Worm (Caenorhabditis elegans) whole organism, L4 larva: ENCODE results near the gene C33B4.5.

Experiments used
- R02D3.7 ChIP-seq: fragments of 150-350 bp; sonication (generic microtip); optimal IDR thresholded peaks from 3 replicates; lab custom pipeline; 2014; ENCODE audit warnings: missing biosample characterization, missing genetic modification characterization
- Y105C5A.15 ChIP-seq: fragments of 200-800 bp; sonication (Bioruptor generic); IDR thresholded peaks from 2 replicates; pipeline ENCODE4 v1.3.6; 2022; ENCODE audit warnings: missing genetic modification characterization, missing compliant biosample characterization
- Y5F2A.4 ChIP-seq: fragments of 200-800 bp; sonication (Bioruptor generic); optimal IDR thresholded peaks from 2 replicates; lab custom pipeline; 2018; ENCODE audit warnings: mild to moderate bottlenecking, missing genetic modification characterization, missing compliant biosample characterization
- Y75B8A.6 ChIP-seq: fragments of 200-800 bp; sonication (Bioruptor generic); IDR thresholded peaks from 2 replicates; pipeline ENCODE4 v1.3.6; 2022; ENCODE audit warnings: missing genetic modification reagents, missing genetic modification characterization, missing compliant biosample characterization
- ZK546.5 ChIP-seq, 2 experiments: sonication (generic microtip); optimal IDR thresholded peaks; 2 replicates each; lab custom pipeline; 2017; ENCODE audit warnings: missing biosample characterization in 2 of 2, missing genetic modification characterization in 2 of 2
- aha-1 ChIP-seq: fragments of 150-350 bp; peaks from one replicate; lab custom pipeline; 2014; ENCODE audit warnings: missing biosample characterization, missing genetic modification characterization
- aly-2 ChIP-seq: sonication (generic microtip); optimal IDR thresholded peaks from 2 replicates; lab custom pipeline; 2018; ENCODE audit warnings: missing biosample characterization, missing genetic modification characterization
- ama-1 ChIP-seq: fragments of 150-350 bp; optimal IDR thresholded peaks from 2 replicates; lab custom pipeline; 2014; ENCODE audit warnings: inconsistent platforms, mixed read lengths
- attf-4 ChIP-seq: sonication (generic microtip); optimal IDR thresholded peaks from 3 replicates; lab custom pipeline; 2017; ENCODE audit warnings: missing biosample characterization, missing genetic modification characterization
- ceh-28 ChIP-seq: fragments of 150-350 bp; optimal IDR thresholded peaks from 2 replicates; lab custom pipeline; 2014; ENCODE audit warnings: missing biosample characterization, missing genetic modification reagents, missing genetic modification characterization
- ceh-32 ChIP-seq: sonication (generic microtip); optimal IDR thresholded peaks from 2 replicates; lab custom pipeline; 2016; ENCODE audit warnings: mild to moderate bottlenecking, missing genetic modification characterization, missing compliant biosample characterization; ENCODE audit not compliant: poor library complexity
- ctbp-1 ChIP-seq: fragments of 200-800 bp; sonication (Bioruptor generic); IDR thresholded peaks from 2 replicates; pipeline ENCODE4 v1.3.6; 2022; ENCODE audit warnings: missing genetic modification reagents, missing genetic modification characterization, missing compliant biosample characterization
- daf-19 ChIP-seq: fragments of 200-800 bp; sonication (Bioruptor generic); conservative IDR thresholded peaks from 2 replicates; pipeline ENCODE4 v1.3.6; 2022; ENCODE audit warnings: missing genetic modification characterization, missing compliant biosample characterization
- dmd-6 ChIP-seq: fragments of 200-800 bp; sonication (Bioruptor generic); IDR thresholded peaks from 2 replicates; pipeline ENCODE4 v1.3.6; 2022; ENCODE audit warnings: missing genetic modification reagents, missing genetic modification characterization, missing compliant biosample characterization
- fkh-10 ChIP-seq: fragments of 150-350 bp; optimal IDR thresholded peaks from 2 replicates; lab custom pipeline; 2014; ENCODE audit warnings: missing biosample characterization, missing genetic modification reagents, missing genetic modification characterization
- gei-8 ChIP-seq: fragments of 200-800 bp; sonication (Bioruptor generic); optimal IDR thresholded peaks from 2 replicates; lab custom pipeline; 2018; ENCODE audit warnings: mild to moderate bottlenecking, missing genetic modification characterization, missing compliant biosample characterization
- hif-1 ChIP-seq, 2 experiments: sonication (generic microtip); optimal IDR thresholded peaks; 2 replicates each; lab custom pipeline; 2016 to 2017; ENCODE audit warnings: missing compliant biosample characterization in 2 of 2, missing genetic modification characterization in 2 of 2, missing genetic modification reagents in 2 of 2, missing genotype in 2 of 2, mild to moderate bottlenecking in 1 of 2
- hlh-11 ChIP-seq: fragments of 200-800 bp; sonication (Bioruptor generic); optimal IDR thresholded peaks from 2 replicates; lab custom pipeline; 2018; ENCODE audit warnings: mild to moderate bottlenecking, missing genetic modification characterization, missing compliant biosample characterization
- lin-1 ChIP-seq: fragments of 200-800 bp; sonication (Bioruptor generic); IDR thresholded peaks from 2 replicates; pipeline ENCODE4 v1.3.6; 2022; ENCODE audit warnings: missing genetic modification reagents, missing genetic modification characterization, missing compliant biosample characterization
- lsy-2 ChIP-seq, 2 experiments: fragments of 150-350 bp in 1 of 2; sonication (generic microtip) in 1 of 2; optimal IDR thresholded peaks; 2 replicates each; lab custom pipeline; 2014 to 2017; ENCODE audit warnings: missing biosample characterization in 2 of 2, missing genetic modification characterization in 2 of 2
- mdl-1 ChIP-seq, 2 experiments: fragments of 150-350 bp in 1 of 2; sonication (generic microtip) in 1 of 2; optimal IDR thresholded peaks; 2 replicates each; lab custom pipeline; 2014 to 2017; ENCODE audit warnings: missing biosample characterization in 2 of 2, missing genetic modification characterization in 2 of 2
- mdt-29 ChIP-seq: fragments of 200-800 bp; sonication (Bioruptor generic); IDR thresholded peaks from 2 replicates; pipeline ENCODE4 v1.3.6; 2022; ENCODE audit warnings: missing genetic modification reagents, missing genetic modification characterization, missing compliant biosample characterization
- mes-2 ChIP-seq: sonication (generic microtip); optimal IDR thresholded peaks from 2 replicates; lab custom pipeline; 2016; ENCODE audit warnings: missing genotype, mild to moderate bottlenecking, missing genetic modification characterization, missing compliant biosample characterization; ENCODE audit not compliant: poor library complexity, severe bottlenecking
- mxl-3 ChIP-seq: fragments of 200-800 bp; sonication (Bioruptor generic); optimal IDR thresholded peaks from 2 replicates; lab custom pipeline; 2018; ENCODE audit warnings: mild to moderate bottlenecking, missing genetic modification characterization, missing compliant biosample characterization
- nhr-28 ChIP-seq: fragments of 150-350 bp; optimal IDR thresholded peaks from 2 replicates; lab custom pipeline; 2014; ENCODE audit warnings: missing biosample characterization, missing genetic modification characterization
- nhr-41 ChIP-seq: fragments of 200-800 bp; sonication (Bioruptor generic); IDR thresholded peaks from 2 replicates; pipeline ENCODE4 v1.3.6; 2022; ENCODE audit warnings: missing genetic modification reagents, missing genetic modification characterization, missing compliant biosample characterization
- nhr-77 ChIP-seq: fragments of 150-350 bp; optimal IDR thresholded peaks from 2 replicates; lab custom pipeline; 2014; ENCODE audit warnings: missing biosample characterization, missing genetic modification characterization
- php-3 ChIP-seq: fragments of 200-800 bp; sonication (Bioruptor generic); IDR thresholded peaks from 2 replicates; pipeline ENCODE4 v1.3.6; 2022; ENCODE audit warnings: missing genetic modification reagents, missing genetic modification characterization, missing compliant biosample characterization
- pqm-1 ChIP-seq: sonication (generic microtip); optimal IDR thresholded peaks from 2 replicates; lab custom pipeline; 2017; ENCODE audit warnings: missing biosample characterization, missing genetic modification characterization
- sdz-12 ChIP-seq: fragments of 200-800 bp; sonication (Bioruptor generic); optimal IDR thresholded peaks from 2 replicates; lab custom pipeline; 2018; ENCODE audit warnings: mild to moderate bottlenecking, missing genetic modification characterization, missing compliant biosample characterization
- skn-1 ChIP-seq: fragments of 150-350 bp; optimal IDR thresholded peaks from 2 replicates; lab custom pipeline; 2014; ENCODE audit warnings: missing biosample characterization, missing genetic modification characterization
- snpc-1.2 ChIP-seq: fragments of 200-800 bp; sonication (Bioruptor generic); IDR thresholded peaks from 2 replicates; pipeline ENCODE4 v1.3.6; 2022; ENCODE audit warnings: missing genetic modification reagents, missing genetic modification characterization, missing compliant biosample characterization
- spr-1 ChIP-seq: sonication (generic microtip); optimal IDR thresholded peaks from 2 replicates; lab custom pipeline; 2016; ENCODE audit warnings: mild to moderate bottlenecking, missing genetic modification characterization, missing compliant biosample characterization
- tra-1 ChIP-seq: fragments of 200-800 bp; sonication (Bioruptor generic); IDR thresholded peaks from 2 replicates; pipeline ENCODE4 v1.3.6; 2022; ENCODE audit warnings: missing genetic modification reagents, missing genetic modification characterization, missing compliant biosample characterization
- unc-62 ChIP-seq, 3 experiments: fragments of 150-350 bp in 1 of 3; sonication (generic microtip); optimal IDR thresholded peaks in 2 of 3; peaks in 1 of 3; 1 replicate in 1 of 3; 2 replicates in 2 of 3; lab custom pipeline; 2014 to 2017; ENCODE audit warnings: missing biosample characterization in 3 of 3, missing genetic modification characterization in 3 of 3, missing genetic modification reagents in 3 of 3, missing genotype in 1 of 3
- zag-1 ChIP-seq: fragments of 150-350 bp; optimal IDR thresholded peaks from 2 replicates; lab custom pipeline; 2014; ENCODE audit warnings: missing biosample characterization, missing genetic modification characterization
- zfp-3 ChIP-seq: fragments of 200-800 bp; sonication (Bioruptor generic); conservative IDR thresholded peaks from 2 replicates; pipeline ENCODE4 v1.3.6; 2022; ENCODE audit warnings: missing genetic modification reagents, missing genetic modification characterization, missing compliant biosample characterization
- zip-2 ChIP-seq: fragments of 150-350 bp; optimal IDR thresholded peaks from 2 replicates; lab custom pipeline; 2014; ENCODE audit warnings: missing biosample characterization, missing genetic modification characterization

The C33B4.5 gene

DNA sequence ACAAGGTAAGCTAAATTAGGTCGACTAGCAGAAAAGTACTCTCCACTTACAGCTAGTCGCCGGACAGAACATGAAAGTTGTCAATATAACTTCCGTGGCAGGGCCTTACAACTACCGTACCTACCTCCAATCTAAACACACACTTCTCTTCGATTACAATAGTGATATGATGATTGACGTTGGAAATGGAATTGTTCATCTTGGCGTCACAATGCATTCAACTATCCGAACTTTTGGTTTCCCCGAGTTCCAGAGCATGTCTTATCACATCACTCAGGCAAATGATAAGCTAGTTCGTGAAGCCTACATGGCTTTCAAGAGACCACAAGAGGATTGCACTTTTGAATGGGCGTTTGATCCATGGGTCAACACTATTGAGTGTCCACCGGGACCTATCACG is 44.2 kb downstream of the C33B4.5 start:
- no peak for TF ChIP-seq zip-2 (tag; lab: Kevin White, UChicago)
- peak; percentile 90 for TF ChIP-seq dmd-6 (GFP tag; lab: Robert Waterston, UW)
- no peak for TF ChIP-seq mdl-1 (tag; optimal IDR thresholded peaks at IDR 0.05; lab: Kevin White, UChicago)
- peak; percentile 9 for TF ChIP-seq aha-1 (tag; lab: Kevin White, UChicago)
- TF ChIP-seq hlh-11 (tag; lab: Kevin White, UChicago): peak; percentile 14
- TF ChIP-seq nhr-77 (tag; lab: Kevin White, UChicago): no peak
- TF ChIP-seq, all 104 proteins: peak for 3

ce11 chrII:11428599-11428998 is 45.5 kb downstream of the C33B4.5 start:
- TF ChIP-seq hlh-11 (tag; lab: Kevin White, UChicago) (peak; percentile 5), attf-4 (tag; lab: Kevin White, UChicago) (no peak), aly-2 (no peak), hif-1 (tag; optimal IDR thresholded peaks at IDR 0.05; lab: Kevin White, UChicago) (no peak), mxl-3 (GFP tag; lab: Kevin White, UChicago) (no peak), mdt-29 (GFP tag; lab: Robert Waterston, UW) (no peak), skn-1 (tag; lab: Kevin White, UChicago) (no peak), ceh-32 (tag; lab: Kevin White, UChicago) (no peak), dmd-6 (GFP tag; lab: Robert Waterston, UW) (peak; percentile 52), fkh-10 (no peak), snpc-1.2 (GFP tag; lab: Robert Waterston, UW) (no peak), Y5F2A.4 (GFP tag; lab: Kevin White, UChicago) (no peak), spr-1 (tag; lab: Kevin White, UChicago) (no peak), sdz-12 (GFP tag; lab: Kevin White, UChicago) (no peak), ceh-28 (no peak), lin-1 (GFP tag; lab: Robert Waterston, UW) (no peak), pqm-1 (peak; percentile 46), ZK546.5 (tag; optimal IDR thresholded peaks at IDR 0.05; lab: Kevin White, UChicago) (no peak), zfp-3 (GFP tag; lab: Robert Waterston, UW) (no peak), php-3 (GFP tag; lab: Robert Waterston, UW) (no peak), tra-1 (GFP tag; lab: Robert Waterston, UW) (no peak), lsy-2 (tag; optimal IDR thresholded peaks at IDR 0.05; lab: Kevin White, UChicago) (no peak), zag-1 (no peak), unc-62 (GFP tag; optimal IDR thresholded peaks at IDR 0.05 in 1 of 2; lab: Kevin White, UChicago) (no peak), unc-62 (tag; optimal IDR thresholded peaks at IDR 0.05; lab: Kevin White, UChicago) (no peak), nhr-41 (GFP tag; lab: Robert Waterston, UW) (no peak), gei-8 (no peak), mes-2 (tag; lab: Kevin White, UChicago) (no peak), R02D3.7 (tag; lab: Kevin White, UChicago) (no peak), ama-1 (no peak), Y105C5A.15 (GFP tag; lab: Robert Waterston, UW) (no peak), ctbp-1 (no peak), mdl-1 (tag; optimal IDR thresholded peaks at IDR 0.05; lab: Kevin White, UChicago) (no peak), daf-19 (GFP tag; lab: Robert Waterston, UW) (no peak), nhr-28 (tag; lab: Kevin White, UChicago) (peak; percentile 46)

DNA sequence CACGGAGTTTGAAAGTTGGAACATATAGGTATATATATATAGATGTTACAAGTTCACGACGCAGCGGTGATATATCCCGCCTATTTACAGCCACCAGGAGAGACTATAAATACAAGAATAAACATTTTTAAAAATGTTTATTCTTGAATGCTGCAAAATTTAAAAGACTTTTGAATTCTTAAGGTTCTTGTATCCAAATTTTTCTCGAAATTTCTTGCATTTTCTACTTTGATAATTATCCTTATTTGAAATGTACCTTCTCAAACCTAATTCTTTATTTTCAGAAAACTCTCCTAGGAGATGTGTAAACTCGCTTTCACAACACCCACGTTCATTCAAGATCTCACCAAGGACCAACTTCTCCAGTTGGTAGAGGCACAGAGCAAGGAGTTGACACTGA is 48.5 kb downstream of the C33B4.5 start, which contains the start of gene C05D12.4:
Gene C05D12.4, plus strand, starts transcription at position 301 of the 400 bp plus-strand sequence.
- TF ChIP-seq Y75B8A.6 (GFP tag; lab: Robert Waterston, UW): no peak
- peak; percentile 3 for TF ChIP-seq aha-1 (tag; lab: Kevin White, UChicago)
